Fruit fly (Drosophila melanogaster) whole organism, embryonic: ENCODE data around the gene CG43120.

ENCODE experiments used
- B-H2 ChIP-seq: fragments of 200-800 bp; sonication (Bioruptor generic); optimal IDR thresholded peaks from 2 replicates; lab custom pipeline; 2018; ENCODE audit warnings: missing biosample characterization, mild to moderate bottlenecking, missing genetic modification characterization
- BtbVII ChIP-seq: fragments of 200-800 bp; sonication (Bioruptor generic); optimal IDR thresholded peaks from 3 replicates; lab custom pipeline; 2017; ENCODE audit warnings: missing biosample characterization, mild to moderate bottlenecking, missing genetic modification characterization
- Bteb2 ChIP-seq: fragments of 200-800 bp; sonication (Bioruptor generic); optimal IDR thresholded peaks from 2 replicates; lab custom pipeline; 2016; ENCODE audit warnings: missing biosample characterization, missing genetic modification characterization
- CG11085 ChIP-seq: fragments of 200-800 bp; sonication (Bioruptor generic); IDR thresholded peaks from 2 replicates; pipeline ENCODE4 v1.3.6; 2022; ENCODE audit warnings: missing biosample characterization, missing genetic modification characterization
- CG12104 ChIP-seq: fragments of 200-800 bp; sonication (Bioruptor generic); optimal IDR thresholded peaks from 3 replicates; lab custom pipeline; 2016; ENCODE audit warnings: missing biosample characterization, missing genetic modification characterization
- CG12299 ChIP-seq: fragments of 200-800 bp; sonication (Bioruptor generic); optimal IDR thresholded peaks from 2 replicates; lab custom pipeline; 2018; ENCODE audit warnings: missing biosample characterization, mild to moderate bottlenecking, missing genetic modification characterization
- CG12391 ChIP-seq: fragments of 200-800 bp; sonication (Bioruptor generic); optimal IDR thresholded peaks from 3 replicates; lab custom pipeline; 2018; ENCODE audit warnings: missing biosample characterization, mild to moderate bottlenecking, missing genetic modification characterization, moderate library complexity
- CG13287 ChIP-seq: fragments of 200-800 bp; sonication (Bioruptor generic); IDR thresholded peaks from 2 replicates; pipeline ENCODE4 v1.3.6; 2022; ENCODE audit warnings: missing biosample characterization, missing genetic modification characterization; ENCODE audit not compliant: partially characterized antibody
- CG14014 ChIP-seq: fragments of 200-800 bp; sonication (Bioruptor generic); IDR thresholded peaks from 2 replicates; pipeline ENCODE4 v1.3.6; 2022; ENCODE audit warnings: missing biosample characterization, missing genetic modification characterization
- CG15269 ChIP-seq: fragments of 200-800 bp; sonication (Bioruptor generic); optimal IDR thresholded peaks from 2 replicates; lab custom pipeline; 2018; ENCODE audit warnings: missing biosample characterization, mild to moderate bottlenecking, missing genetic modification characterization, moderate library complexity
- CG17361 ChIP-seq: fragments of 200-800 bp; sonication (Bioruptor generic); IDR thresholded peaks from 3 replicates; pipeline ENCODE4 v1.3.6; 2022; ENCODE audit warnings: missing biosample characterization, missing genetic modification characterization
- CG17385 ChIP-seq: fragments of 200-800 bp; sonication (Bioruptor generic); optimal IDR thresholded peaks from 3 replicates; lab custom pipeline; 2018; ENCODE audit warnings: missing biosample characterization, mild to moderate bottlenecking, missing genetic modification characterization
- CG18011 ChIP-seq: fragments of 200-800 bp; sonication (Bioruptor generic); optimal IDR thresholded peaks from 2 replicates; lab custom pipeline; 2017; ENCODE audit warnings: missing biosample characterization, missing genetic modification characterization, mild to moderate bottlenecking, moderate library complexity, missing genotype
- CG6254 ChIP-seq: fragments of 200-800 bp; sonication (Bioruptor generic); optimal IDR thresholded peaks from 3 replicates; lab custom pipeline; 2017; ENCODE audit warnings: mild to moderate bottlenecking, missing biosample characterization, missing genetic modification reagents, missing genetic modification characterization
- CG7372 ChIP-seq: fragments of 200-800 bp; sonication (Bioruptor generic); IDR thresholded peaks from 2 replicates; pipeline ENCODE4 v1.3.6; 2022; ENCODE audit warnings: missing biosample characterization, missing genetic modification characterization
- CkIIα-i1 ChIP-seq: fragments of 200-800 bp; sonication (Bioruptor generic); IDR thresholded peaks from 2 replicates; pipeline ENCODE4 v1.3.6; 2022; ENCODE audit warnings: missing biosample characterization, missing genetic modification characterization
- Deaf1 ChIP-seq: fragments of 200-800 bp; optimal IDR thresholded peaks from 3 replicates; lab custom pipeline; 2019; ENCODE audit warnings: missing biosample characterization, mild to moderate bottlenecking, missing genetic modification characterization, moderate library complexity
- Drgx ChIP-seq: fragments of 200-800 bp; sonication (Bioruptor generic); IDR thresholded peaks from 2 replicates; pipeline ENCODE4 v1.3.6; 2022; ENCODE audit warnings: missing biosample characterization, missing genetic modification characterization
- Gsc ChIP-seq: fragments of 200-800 bp; sonication (Bioruptor generic); IDR thresholded peaks from 2 replicates; pipeline ENCODE4 v1.3.6; 2022; ENCODE audit warnings: missing biosample characterization, missing genetic modification characterization
- H15 ChIP-seq: fragments of 200-800 bp; sonication (Bioruptor generic); IDR thresholded peaks from 3 replicates; pipeline ENCODE4 v1.3.6; 2022; ENCODE audit warnings: missing biosample characterization, missing genetic modification characterization
- Hr51 ChIP-seq, 2 experiments: fragments of 200-800 bp; sonication (Bioruptor generic); optimal IDR thresholded peaks; 2 replicates in 1 of 2; 3 replicates in 1 of 2; lab custom pipeline; 2016 to 2018; ENCODE audit warnings: missing biosample characterization in 2 of 2, missing genetic modification characterization in 2 of 2, mild to moderate bottlenecking in 1 of 2, moderate library complexity in 1 of 2
- MESR4 ChIP-seq: fragments of 200-800 bp; sonication (Bioruptor generic); optimal IDR thresholded peaks from 2 replicates; lab custom pipeline; 2018; ENCODE audit warnings: missing biosample characterization, mild to moderate bottlenecking, missing genetic modification characterization, moderate library complexity
- Nf-YA ChIP-seq: fragments of 200-800 bp; sonication (Bioruptor generic); IDR thresholded peaks from 2 replicates; pipeline ENCODE4 v1.3.6; 2022; ENCODE audit warnings: missing biosample characterization, missing genetic modification characterization
- Sox100B ChIP-seq: fragments of 200-800 bp; sonication (Bioruptor generic); optimal IDR thresholded peaks from 3 replicates; lab custom pipeline; 2018; ENCODE audit warnings: missing biosample characterization, mild to moderate bottlenecking, missing genetic modification characterization
- TFAM ChIP-seq: fragments of 200-800 bp; sonication (Bioruptor generic); optimal IDR thresholded peaks from 2 replicates; lab custom pipeline; 2017; ENCODE audit warnings: missing biosample characterization, missing genetic modification characterization, inconsistent platforms
- Tbp ChIP-seq: fragments of >200 bp; optimal IDR thresholded peaks from 2 replicates; lab custom pipeline; 2018; ENCODE audit warnings: missing biosample characterization, missing genetic modification characterization
- bowl ChIP-seq: fragments of 200-800 bp; sonication (Bioruptor generic); IDR thresholded peaks from 2 replicates; pipeline ENCODE4 v1.3.6; 2022; ENCODE audit warnings: missing biosample characterization, missing genetic modification characterization
- dimm ChIP-seq: fragments of 200-800 bp; sonication (Bioruptor generic); IDR thresholded peaks from 2 replicates; pipeline ENCODE4 v1.3.6; 2022; ENCODE audit warnings: missing biosample characterization, missing genetic modification characterization
- esg ChIP-seq: fragments of 200-800 bp; sonication (Bioruptor generic); conservative IDR thresholded peaks from 2 replicates; pipeline ENCODE4 v1.3.6; 2022; ENCODE audit warnings: missing biosample characterization, missing genetic modification characterization
- fd96Cb ChIP-seq: fragments of 200-800 bp; sonication (Bioruptor generic); optimal IDR thresholded peaks from 2 replicates; lab custom pipeline; 2018; ENCODE audit warnings: missing biosample characterization, mild to moderate bottlenecking, missing genetic modification characterization, moderate library complexity
- fru ChIP-seq: fragments of >200 bp; optimal IDR thresholded peaks from 2 replicates; lab custom pipeline; 2017
- gcm ChIP-seq: fragments of 200-800 bp; sonication (Bioruptor generic); optimal IDR thresholded peaks from 2 replicates; lab custom pipeline; 2019; ENCODE audit warnings: missing biosample characterization, mild to moderate bottlenecking, missing genetic modification characterization, moderate library complexity
- gt ChIP-seq: fragments of 200-800 bp; sonication (Bioruptor generic); IDR thresholded peaks from 2 replicates; pipeline ENCODE4 v1.3.6; 2022; ENCODE audit warnings: missing biosample characterization, missing genetic modification characterization
- hb ChIP-seq: fragments of 200-800 bp; sonication (Bioruptor generic); IDR thresholded peaks from 3 replicates; pipeline ENCODE4 v1.3.6; 2022; ENCODE audit warnings: missing biosample characterization, missing genetic modification characterization; ENCODE audit not compliant: partially characterized antibody
- ind ChIP-seq: fragments of 200-800 bp; sonication (Bioruptor generic); optimal IDR thresholded peaks from 3 replicates; lab custom pipeline; 2016; ENCODE audit warnings: missing biosample characterization, missing genetic modification characterization
- kay ChIP-seq: fragments of 200-800 bp; sonication (Bioruptor generic); optimal IDR thresholded peaks from 2 replicates; lab custom pipeline; 2016; ENCODE audit warnings: missing biosample characterization, missing genetic modification characterization
- knrl ChIP-seq: fragments of 200-800 bp; sonication (Bioruptor generic); IDR thresholded peaks from 3 replicates; pipeline ENCODE4 v1.3.6; 2022; ENCODE audit warnings: missing biosample characterization, missing genetic modification characterization; ENCODE audit not compliant: partially characterized antibody
- lilli ChIP-seq: fragments of 200-800 bp; sonication (Bioruptor generic); optimal IDR thresholded peaks from 3 replicates; lab custom pipeline; 2016; ENCODE audit warnings: missing biosample characterization, missing genetic modification characterization
- maf-S ChIP-seq: fragments of 200-800 bp; sonication (Bioruptor generic); optimal IDR thresholded peaks from 2 replicates; lab custom pipeline; 2016; ENCODE audit warnings: missing biosample characterization, missing genetic modification characterization
- nom ChIP-seq: fragments of 200-800 bp; sonication (Bioruptor generic); optimal IDR thresholded peaks from 2 replicates; lab custom pipeline; 2017; ENCODE audit warnings: missing biosample characterization, missing genetic modification characterization, mild to moderate bottlenecking, moderate library complexity, missing genetic modification reagents
- onecut ChIP-seq: fragments of 200-800 bp; sonication (Bioruptor generic); IDR thresholded peaks from 2 replicates; pipeline ENCODE4 v1.3.6; 2022; ENCODE audit warnings: missing biosample characterization, missing genetic modification characterization
- org-1 ChIP-seq: fragments of 200-800 bp; sonication (Bioruptor generic); optimal IDR thresholded peaks from 2 replicates; lab custom pipeline; 2017; ENCODE audit warnings: missing biosample characterization, missing genetic modification characterization
- pb ChIP-seq: fragments of 200-800 bp; sonication (Bioruptor generic); optimal IDR thresholded peaks from 3 replicates; lab custom pipeline; 2016; ENCODE audit warnings: missing biosample characterization, missing genetic modification characterization
- peb ChIP-seq: fragments of 200-800 bp; sonication (Bioruptor generic); IDR thresholded peaks from 2 replicates; pipeline ENCODE4 v1.3.6; 2022; ENCODE audit warnings: missing biosample characterization, missing genetic modification characterization
- prd ChIP-seq, 3 experiments: fragments of >200 bp in 2 of 3; fragments of 200-800 bp in 1 of 3; sonication (Bioruptor generic) in 1 of 3; optimal IDR thresholded peaks in 2 of 3; IDR thresholded peaks in 1 of 3; 2 replicates in 2 of 3; 3 replicates in 1 of 3; pipeline versions ENCODE4 v1.3.6 to Lab custom; 2017 to 2022; ENCODE audit warnings: missing biosample characterization in 1 of 3, missing genetic modification characterization in 1 of 3
- pum ChIP-seq: fragments of 200-800 bp; sonication (Bioruptor generic); optimal IDR thresholded peaks from 2 replicates; lab custom pipeline; 2016; ENCODE audit warnings: missing biosample characterization, missing genetic modification characterization
- scrt ChIP-seq: fragments of 200-800 bp; sonication (Bioruptor generic); optimal IDR thresholded peaks from 2 replicates; lab custom pipeline; 2018; ENCODE audit warnings: missing biosample characterization, mild to moderate bottlenecking, missing genetic modification characterization, moderate library complexity
- sna ChIP-seq: fragments of 200-800 bp; sonication (Bioruptor generic); IDR thresholded peaks from 2 replicates; pipeline ENCODE4 v1.3.6; 2022; ENCODE audit warnings: missing biosample characterization, missing genetic modification characterization; ENCODE audit not compliant: partially characterized antibody
- tio ChIP-seq: fragments of 200-800 bp; sonication (Bioruptor generic); optimal IDR thresholded peaks from 2 replicates; lab custom pipeline; 2017; ENCODE audit warnings: missing biosample characterization, missing genetic modification characterization, inconsistent platforms
- vvl ChIP-seq: fragments of 200-800 bp; sonication (Bioruptor generic); IDR thresholded peaks from 2 replicates; pipeline ENCODE4 v1.3.6; 2022; ENCODE audit warnings: missing biosample characterization, missing genetic modification characterization
- zen2 ChIP-seq: fragments of 200-800 bp; sonication (Bioruptor generic); IDR thresholded peaks from 3 replicates; pipeline ENCODE4 v1.3.6; 2022; ENCODE audit warnings: missing biosample characterization, missing genetic modification characterization; ENCODE audit not compliant: partially characterized antibody

The CG43120 gene

dm6 chr3L:14338886-14339285 is 42.8 kb upstream of the CG43120 start (continued):
- TF ChIP-seq onecut (GFP tag; lab: Robert Waterston, UW): peak; percentile 26; the same call in 1 of the 2 replicates
- no peak for TF ChIP-seq fru (lab: Kevin White, UChicago)
- TF ChIP-seq Bteb2 (GFP tag; lab: Kevin White, UChicago): peak; percentile 25
- TF ChIP-seq knrl (GFP tag; lab: Robert Waterston, UW): no peak
- TF ChIP-seq CG17385 (GFP tag; lab: Kevin White, UChicago): peak; percentile 53
- no peak for TF ChIP-seq CG7372 (GFP tag; lab: Robert Waterston, UW)
- peak; percentile 28 for TF ChIP-seq gcm (GFP tag; lab: Kevin White, UChicago)
- no peak for TF ChIP-seq B-H2
- TF ChIP-seq CkIIα-i1 (GFP tag; lab: Robert Waterston, UW): no peak
- TF ChIP-seq tio (GFP tag; lab: Kevin White, UChicago): peak; percentile 38
- TF ChIP-seq MESR4 (GFP tag; lab: Kevin White, UChicago): no peak
- no peak for TF ChIP-seq prd (optimal IDR thresholded peaks at IDR 0.05; lab: Kevin White, UChicago)
- peak; percentile 86 for TF ChIP-seq prd (GFP tag; IDR thresholded peaks at IDR 0.05; lab: Robert Waterston, UW)
- peak; percentile 59 for TF ChIP-seq CG12391 (tag; lab: Kevin White, UChicago)
- 0 out of 2 replicates have a peak, but pooled peaks have one; percentile 16 for TF ChIP-seq esg
- TF ChIP-seq H15 (GFP tag; lab: Robert Waterston, UW): no peak
- TF ChIP-seq org-1 (GFP tag; lab: Kevin White, UChicago): peak; percentile 73
- peak; percentile 43 for TF ChIP-seq maf-S (GFP tag; lab: Kevin White, UChicago)
- TF ChIP-seq Deaf1 (tag; lab: Kevin White, UChicago): no peak
- no peak for TF ChIP-seq gt (GFP tag; lab: Robert Waterston, UW)
- no peak for TF ChIP-seq CG12299 (tag; lab: Kevin White, UChicago)
- peak; percentile 70 for TF ChIP-seq nom
- TF ChIP-seq scrt (GFP tag; lab: Kevin White, UChicago): no peak
- no peak for TF ChIP-seq zen2
- TF ChIP-seq vvl: peak; percentile 75
- TF ChIP-seq lilli (GFP tag; lab: Kevin White, UChicago): peak; percentile 71
- TF ChIP-seq pum (GFP tag; lab: Kevin White, UChicago): peak; percentile 73
- TF ChIP-seq CG6254 (GFP tag; lab: Kevin White, UChicago): peak; percentile 13
- TF ChIP-seq Nf-YA (GFP tag; lab: Robert Waterston, UW): no peak
- peak; percentile 35 for TF ChIP-seq Sox100B
- TF ChIP-seq Tbp (GFP tag; lab: Kevin White, UChicago): no peak
- peak; percentile 58 for TF ChIP-seq fd96Cb
- TF ChIP-seq Gsc (GFP tag; lab: Robert Waterston, UW): no peak
- TF ChIP-seq bowl: no peak
- TF ChIP-seq ind (GFP tag; lab: Kevin White, UChicago): peak; percentile 72
- no peak for TF ChIP-seq peb (GFP tag; lab: Robert Waterston, UW)
- TF ChIP-seq CG12104: peak; percentile 41
- TF ChIP-seq pb (GFP tag; lab: Kevin White, UChicago): peak; percentile 68
- TF ChIP-seq dimm (GFP tag; lab: Robert Waterston, UW): no peak
- peak; percentile 90 for TF ChIP-seq Drgx (GFP tag; lab: Robert Waterston, UW)
- TF ChIP-seq CG17361 (GFP tag; lab: Robert Waterston, UW): peak; percentile 38; the same call in 1 of the 3 replicates
- TF ChIP-seq hb (GFP tag; lab: Robert Waterston, UW): no peak
- TF ChIP-seq CG18011 (GFP tag; lab: Kevin White, UChicago): no peak
- TF ChIP-seq CG13287 (GFP tag; lab: Robert Waterston, UW): no peak
- TF ChIP-seq TFAM (GFP tag; lab: Kevin White, UChicago): no peak
- TF ChIP-seq Hr51 (GFP tag; optimal IDR thresholded peaks at IDR 0.05; lab: Kevin White, UChicago): peak; percentile 43 to 63
- TF ChIP-seq CG15269 (tag; lab: Kevin White, UChicago): peak; percentile 62
- no peak for TF ChIP-seq CG11085 (GFP tag; lab: Robert Waterston, UW)
- 0 out of 2 replicates have a peak, but pooled peaks have one; percentile 27 for TF ChIP-seq CG14014 (GFP tag; lab: Robert Waterston, UW)
- no peak for TF ChIP-seq BtbVII (GFP tag; lab: Kevin White, UChicago)
- no peak for TF ChIP-seq sna
- no peak for TF ChIP-seq kay (GFP tag; lab: Kevin White, UChicago)
